Worm (Caenorhabditis elegans) whole organism, late embryonic: ENCODE results near the gene unc-43.

Source experiments
- C08G9.2 ChIP-seq: sonication (generic microtip); optimal IDR thresholded peaks from 2 replicates; lab custom pipeline; 2016; ENCODE audit warnings: mild to moderate bottlenecking, missing genetic modification characterization, moderate library complexity, missing compliant biosample characterization
- ceh-24 ChIP-seq: sonication (generic microtip); optimal IDR thresholded peaks from 2 replicates; lab custom pipeline; 2016; ENCODE audit warnings: mild to moderate bottlenecking, missing genetic modification characterization, missing compliant biosample characterization
- ceh-31 ChIP-seq: sonication (generic microtip); optimal IDR thresholded peaks from 2 replicates; lab custom pipeline; 2016; ENCODE audit warnings: missing genetic modification characterization, missing compliant biosample characterization
- ceh-34 ChIP-seq: sonication (generic microtip); optimal IDR thresholded peaks from 2 replicates; lab custom pipeline; 2016; ENCODE audit warnings: mild to moderate bottlenecking, missing genetic modification characterization, missing compliant biosample characterization
- ceh-45 ChIP-seq: fragments of 200-800 bp; sonication (Bioruptor generic); IDR thresholded peaks from 2 replicates; pipeline ENCODE4 v1.3.6; 2022; ENCODE audit warnings: missing genetic modification reagents, missing genetic modification characterization, missing compliant biosample characterization
- ceh-48 ChIP-seq: sonication (generic microtip); optimal IDR thresholded peaks from 2 replicates; lab custom pipeline; 2016; ENCODE audit warnings: missing genetic modification characterization, inconsistent platforms, missing compliant biosample characterization
- ceh-6 ChIP-seq: fragments of 200-800 bp; sonication (Bioruptor generic); optimal IDR thresholded peaks from 2 replicates; lab custom pipeline; 2018; ENCODE audit warnings: mild to moderate bottlenecking, missing genetic modification characterization, missing compliant biosample characterization
- ceh-9 ChIP-seq: sonication (generic microtip); optimal IDR thresholded peaks from 2 replicates; lab custom pipeline; 2016; ENCODE audit warnings: mild to moderate bottlenecking, missing genetic modification characterization, inconsistent platforms, missing compliant biosample characterization
- che-1 ChIP-seq: sonication (generic microtip); optimal IDR thresholded peaks from 2 replicates; lab custom pipeline; 2016; ENCODE audit warnings: mild to moderate bottlenecking, missing genetic modification characterization, missing compliant biosample characterization
- dmd-4 ChIP-seq: sonication (generic microtip); optimal IDR thresholded peaks from 2 replicates; lab custom pipeline; 2016; ENCODE audit warnings: borderline replicate concordance, missing genetic modification characterization, missing compliant biosample characterization
- elt-4 ChIP-seq: sonication (generic microtip); optimal IDR thresholded peaks from 2 replicates; lab custom pipeline; 2016; ENCODE audit warnings: missing genetic modification characterization, missing compliant biosample characterization
- fax-1 ChIP-seq: sonication (generic microtip); optimal IDR thresholded peaks from 2 replicates; lab custom pipeline; 2016; ENCODE audit warnings: missing genotype, missing genetic modification characterization, missing compliant biosample characterization
- fkh-10 ChIP-seq: fragments of 150-350 bp; optimal IDR thresholded peaks from 2 replicates; lab custom pipeline; 2014; ENCODE audit warnings: missing biosample characterization, missing genetic modification reagents, missing genetic modification characterization
- fkh-6 ChIP-seq: sonication (generic microtip); optimal IDR thresholded peaks from 2 replicates; lab custom pipeline; 2016; ENCODE audit warnings: missing genetic modification characterization, missing compliant biosample characterization
- hlh-15 ChIP-seq: sonication (generic microtip); optimal IDR thresholded peaks from 2 replicates; lab custom pipeline; 2016; ENCODE audit warnings: missing genetic modification characterization, missing compliant biosample characterization
- hlh-6 ChIP-seq: sonication (generic microtip); optimal IDR thresholded peaks from 2 replicates; lab custom pipeline; 2016; ENCODE audit warnings: missing genotype, missing genetic modification characterization, missing compliant biosample characterization
- lim-6 ChIP-seq: sonication (generic microtip); optimal IDR thresholded peaks from 2 replicates; lab custom pipeline; 2016; ENCODE audit warnings: missing genetic modification characterization, missing compliant biosample characterization
- lin-11 ChIP-seq: fragments of 200-800 bp; sonication (Bioruptor generic); optimal IDR thresholded peaks from 2 replicates; lab custom pipeline; 2018; ENCODE audit warnings: mild to moderate bottlenecking, missing genetic modification characterization, missing compliant biosample characterization
- nhr-11 ChIP-seq: fragments of 150-350 bp; optimal IDR thresholded peaks from 2 replicates; lab custom pipeline; 2014; ENCODE audit warnings: missing biosample characterization, missing genetic modification characterization
- odd-2 ChIP-seq: sonication (generic microtip); optimal IDR thresholded peaks from 2 replicates; lab custom pipeline; 2017; ENCODE audit warnings: antibody characterized with exemption, mild to moderate bottlenecking, missing genetic modification characterization, missing compliant biosample characterization
- pag-3 ChIP-seq: sonication (generic microtip); optimal IDR thresholded peaks from 2 replicates; lab custom pipeline; 2016; ENCODE audit warnings: missing compliant biosample characterization, missing genetic modification characterization, borderline replicate concordance
- pat-9 ChIP-seq: fragments of 200-800 bp; sonication (Bioruptor generic); optimal IDR thresholded peaks from 2 replicates; lab custom pipeline; 2018; ENCODE audit warnings: mild to moderate bottlenecking, missing genetic modification characterization, moderate library complexity, missing compliant biosample characterization
- pha-2 ChIP-seq: sonication (generic microtip); optimal IDR thresholded peaks from 2 replicates; lab custom pipeline; 2017; ENCODE audit warnings: mild to moderate bottlenecking, missing genetic modification characterization, missing compliant biosample characterization
- pha-4 ChIP-seq: fragments of 150-350 bp; optimal IDR thresholded peaks from 2 replicates; lab custom pipeline; 2018; ENCODE audit warnings: missing biosample characterization, missing genetic modification reagents, missing genetic modification characterization
- pqm-1 ChIP-seq: sonication (generic microtip); optimal IDR thresholded peaks from 2 replicates; lab custom pipeline; 2016; ENCODE audit warnings: missing genetic modification characterization, missing compliant biosample characterization
- pros-1 ChIP-seq: fragments of 150-350 bp; optimal IDR thresholded peaks from 2 replicates; lab custom pipeline; 2014; ENCODE audit warnings: missing biosample characterization, missing genetic modification reagents, missing genetic modification characterization
- rnt-1 ChIP-seq: sonication (generic microtip); optimal IDR thresholded peaks from 2 replicates; lab custom pipeline; 2016; ENCODE audit warnings: missing genetic modification characterization, missing compliant biosample characterization
- sdc-2 ChIP-seq: sonication (generic microtip); optimal IDR thresholded peaks from 2 replicates; lab custom pipeline; 2016; ENCODE audit warnings: missing genotype, missing genetic modification characterization, missing compliant biosample characterization
- sox-2 ChIP-seq: fragments of 200-800 bp; sonication (Bioruptor generic); IDR thresholded peaks from 2 replicates; pipeline ENCODE4 v1.3.6; 2022; ENCODE audit warnings: missing genetic modification reagents, missing genetic modification characterization, missing compliant biosample characterization
- sox-4 ChIP-seq: sonication (generic microtip); optimal IDR thresholded peaks from 2 replicates; lab custom pipeline; 2017; ENCODE audit warnings: mild to moderate bottlenecking, missing genetic modification characterization, inconsistent platforms, missing compliant biosample characterization
- unc-42 ChIP-seq: sonication (generic microtip); optimal IDR thresholded peaks from 2 replicates; lab custom pipeline; 2016; ENCODE audit warnings: missing genotype, missing genetic modification characterization, missing compliant biosample characterization

Gene unc-43

ce11 chrIV:10276960-10277359 lies 73.1 kb downstream of the unc-43 start, which contains the start of gene Y43C5A.7:
TSS of gene Y43C5A.7 (plus strand) at chrIV:10277260.
- TF ChIP-seq fkh-6 (tag; lab: Kevin White, UChicago) = no peak
- TF ChIP-seq ceh-24 (tag; lab: Kevin White, UChicago) = no peak
- TF ChIP-seq odd-2 (tag; lab: Kevin White, UChicago) = no peak
- no peak for TF ChIP-seq ceh-48 (tag; lab: Kevin White, UChicago)
- TF ChIP-seq che-1 (tag; lab: Kevin White, UChicago) = no peak
- no peak for TF ChIP-seq lim-6
- TF ChIP-seq pat-9 (tag; lab: Kevin White, UChicago) = no peak
- TF ChIP-seq elt-4 (tag; lab: Kevin White, UChicago) = no peak
- no peak for TF ChIP-seq hlh-15 (tag; lab: Kevin White, UChicago)
- TF ChIP-seq lin-11 (tag; lab: Kevin White, UChicago) = no peak
- no peak for TF ChIP-seq fkh-10 (GFP tag; lab: Kevin White, UChicago)
- TF ChIP-seq ceh-34 (tag; lab: Kevin White, UChicago) = no peak
- TF ChIP-seq C08G9.2 (tag; lab: Kevin White, UChicago) = no peak
- TF ChIP-seq hlh-6 (tag; lab: Kevin White, UChicago) = no peak
- no peak for TF ChIP-seq sox-4 (tag; lab: Kevin White, UChicago)

ce11 chrIV:10275050-10275449 lies 75.0 kb downstream of the unc-43 start:
- TF ChIP-seq pros-1 (tag; lab: Kevin White, UChicago) (no peak), rnt-1 (tag; lab: Kevin White, UChicago) (no peak), pag-3 (no peak), pha-2 (tag; lab: Kevin White, UChicago) (no peak), ceh-6 (GFP tag; lab: Kevin White, UChicago) (no peak), nhr-11 (tag; lab: Kevin White, UChicago) (no peak), ceh-9 (tag; lab: Kevin White, UChicago) (no peak), fkh-10 (GFP tag; lab: Kevin White, UChicago) (no peak), sdc-2 (tag; lab: Kevin White, UChicago) (no peak), dmd-4 (tag; lab: Kevin White, UChicago) (no peak), fax-1 (tag; lab: Kevin White, UChicago) (no peak), ceh-31 (tag; lab: Kevin White, UChicago) (no peak), ceh-34 (tag; lab: Kevin White, UChicago) (no peak), sox-2 (GFP tag; lab: Robert Waterston, UW) (no peak), pqm-1 (no peak), pha-4 (tag; lab: Kevin White, UChicago) (no peak), ceh-45 (GFP tag; lab: Robert Waterston, UW) (no peak), unc-42 (tag; lab: Kevin White, UChicago) (no peak)
